Fruit fly (Drosophila melanogaster) whole organism, embryonic: ENCODE data around the gene Art9.

Experiments
- ATbp ChIP-seq: fragments of 200-800 bp; sonication (Bioruptor generic); optimal IDR thresholded peaks from 2 replicates; lab custom pipeline; 2017; ENCODE audit warnings: missing biosample characterization, mild to moderate bottlenecking, missing genetic modification characterization, missing genetic modification reagents
- Adf1 ChIP-seq: fragments of 200-800 bp; sonication (Bioruptor generic); IDR thresholded peaks from 2 replicates; pipeline ENCODE4 v1.3.6; 2022; ENCODE audit warnings: missing biosample characterization, missing genetic modification characterization
- Atf3 ChIP-seq: fragments of 200-800 bp; sonication (Bioruptor generic); optimal IDR thresholded peaks from 3 replicates; lab custom pipeline; 2016; ENCODE audit warnings: missing biosample characterization, missing genetic modification characterization
- CG1024 ChIP-seq: fragments of 200-800 bp; sonication (Bioruptor generic); IDR thresholded peaks from 2 replicates; pipeline ENCODE4 v1.3.6; 2022; ENCODE audit warnings: missing biosample characterization, missing genetic modification characterization
- CG10979 ChIP-seq: fragments of 200-800 bp; sonication (Bioruptor generic); optimal IDR thresholded peaks from 2 replicates; lab custom pipeline; 2018; ENCODE audit warnings: missing biosample characterization, mild to moderate bottlenecking, missing genetic modification characterization, moderate library complexity
- CG12155 ChIP-seq: fragments of 200-800 bp; sonication (Bioruptor generic); optimal IDR thresholded peaks from 3 replicates; lab custom pipeline; 2016; ENCODE audit warnings: missing biosample characterization, missing genetic modification characterization
- CG12391 ChIP-seq: fragments of 200-800 bp; sonication (Bioruptor generic); optimal IDR thresholded peaks from 3 replicates; lab custom pipeline; 2018; ENCODE audit warnings: missing biosample characterization, mild to moderate bottlenecking, missing genetic modification characterization, moderate library complexity
- CG14667 ChIP-seq: fragments of 200-800 bp; sonication (Bioruptor generic); IDR thresholded peaks from 2 replicates; pipeline ENCODE4 v1.3.6; 2022; ENCODE audit warnings: missing biosample characterization, missing genetic modification characterization
- CG14965 ChIP-seq: fragments of 200-800 bp; sonication (Bioruptor generic); optimal IDR thresholded peaks from 2 replicates; lab custom pipeline; 2016; ENCODE audit warnings: missing biosample characterization, missing genetic modification characterization, borderline replicate concordance
- CG16813 ChIP-seq: fragments of 200-800 bp; sonication (Bioruptor generic); IDR thresholded peaks from 3 replicates; pipeline ENCODE4 v1.3.6; 2022; ENCODE audit warnings: missing biosample characterization, missing genetic modification characterization; ENCODE audit not compliant: partially characterized antibody
- CG17361 ChIP-seq: fragments of 200-800 bp; sonication (Bioruptor generic); IDR thresholded peaks from 3 replicates; pipeline ENCODE4 v1.3.6; 2022; ENCODE audit warnings: missing biosample characterization, missing genetic modification characterization
- CG18599 ChIP-seq: fragments of 200-800 bp; sonication (Bioruptor generic); optimal IDR thresholded peaks from 3 replicates; lab custom pipeline; 2017; ENCODE audit warnings: missing biosample characterization, missing genetic modification characterization, mild to moderate bottlenecking, moderate library complexity, missing genetic modification reagents
- CG2712 ChIP-seq: fragments of 200-800 bp; optimal IDR thresholded peaks from 3 replicates; lab custom pipeline; 2019; ENCODE audit warnings: missing biosample characterization, mild to moderate bottlenecking, missing genetic modification characterization, moderate library complexity
- CG3838 ChIP-seq: fragments of 200-800 bp; sonication (Bioruptor generic); optimal IDR thresholded peaks from 3 replicates; lab custom pipeline; 2016; ENCODE audit warnings: missing biosample characterization, missing genetic modification characterization
- CG4328 ChIP-seq: fragments of 200-800 bp; sonication (Bioruptor generic); optimal IDR thresholded peaks from 3 replicates; lab custom pipeline; 2017; ENCODE audit warnings: missing biosample characterization, missing genetic modification reagents, missing genetic modification characterization
- CG4404 ChIP-seq: fragments of 200-800 bp; sonication (Bioruptor generic); IDR thresholded peaks from 2 replicates; pipeline ENCODE4 v1.3.6; 2022; ENCODE audit warnings: missing biosample characterization, missing genetic modification characterization
- CG5180 ChIP-seq: fragments of 200-800 bp; sonication (Bioruptor generic); optimal IDR thresholded peaks from 3 replicates; lab custom pipeline; 2017; ENCODE audit warnings: missing biosample characterization, missing genetic modification characterization, mild to moderate bottlenecking, moderate library complexity, missing genetic modification reagents
- CG5245 ChIP-seq: fragments of 200-800 bp; sonication (Bioruptor generic); optimal IDR thresholded peaks from 3 replicates; lab custom pipeline; 2016; ENCODE audit warnings: missing biosample characterization, missing genetic modification characterization
- CG6654 ChIP-seq: fragments of 200-800 bp; sonication (Bioruptor generic); optimal IDR thresholded peaks from 2 replicates; lab custom pipeline; 2017; ENCODE audit warnings: missing biosample characterization, mild to moderate bottlenecking, missing genetic modification characterization
- CG7372 ChIP-seq: fragments of 200-800 bp; sonication (Bioruptor generic); IDR thresholded peaks from 2 replicates; pipeline ENCODE4 v1.3.6; 2022; ENCODE audit warnings: missing biosample characterization, missing genetic modification characterization
- CG7556 ChIP-seq: fragments of 200-800 bp; sonication (Bioruptor generic); optimal IDR thresholded peaks from 2 replicates; lab custom pipeline; 2017; ENCODE audit warnings: missing biosample characterization, mild to moderate bottlenecking, missing genetic modification characterization
- CoRest ChIP-seq: fragments of 200-800 bp; sonication (Bioruptor generic); optimal IDR thresholded peaks from 3 replicates; lab custom pipeline; 2018; ENCODE audit warnings: missing biosample characterization, mild to moderate bottlenecking, missing genetic modification characterization, moderate library complexity
- Deaf1 ChIP-seq: fragments of 200-800 bp; optimal IDR thresholded peaks from 3 replicates; lab custom pipeline; 2019; ENCODE audit warnings: missing biosample characterization, mild to moderate bottlenecking, missing genetic modification characterization, moderate library complexity
- Doc3 ChIP-seq: fragments of 200-800 bp; sonication (Bioruptor generic); IDR thresholded peaks from 3 replicates; pipeline ENCODE4 v1.3.6; 2022; ENCODE audit warnings: missing biosample characterization, missing genetic modification characterization; ENCODE audit not compliant: partially characterized antibody
- Dp ChIP-seq: fragments of 200-800 bp; sonication (Bioruptor generic); optimal IDR thresholded peaks from 2 replicates; lab custom pipeline; 2018; ENCODE audit warnings: missing biosample characterization, mild to moderate bottlenecking, missing genetic modification characterization, moderate library complexity
- Fer2 ChIP-seq: fragments of 200-800 bp; sonication (Bioruptor generic); optimal IDR thresholded peaks from 2 replicates; lab custom pipeline; 2018; ENCODE audit warnings: missing biosample characterization, mild to moderate bottlenecking, missing genetic modification characterization, moderate library complexity
- Hr51 ChIP-seq, 2 experiments: fragments of 200-800 bp; sonication (Bioruptor generic); optimal IDR thresholded peaks; 2 replicates in 1 of 2; 3 replicates in 1 of 2; lab custom pipeline; 2016 to 2018; ENCODE audit warnings: missing biosample characterization in 2 of 2, missing genetic modification characterization in 2 of 2, mild to moderate bottlenecking in 1 of 2, moderate library complexity in 1 of 2
- Jarid2 ChIP-seq: fragments of 200-800 bp; sonication (Bioruptor generic); optimal IDR thresholded peaks from 3 replicates; lab custom pipeline; 2017; ENCODE audit warnings: mild to moderate bottlenecking, missing biosample characterization, missing genetic modification reagents, missing genetic modification characterization
- Lim3 ChIP-seq: fragments of 200-800 bp; sonication (Bioruptor generic); IDR thresholded peaks from 2 replicates; pipeline ENCODE4 v1.3.6; 2022; ENCODE audit warnings: missing biosample characterization, missing genetic modification characterization
- NFAT ChIP-seq: fragments of 200-800 bp; sonication (Bioruptor generic); IDR thresholded peaks from 2 replicates; pipeline ENCODE4 v1.3.6; 2022; ENCODE audit warnings: missing biosample characterization, missing genetic modification characterization
- Nf-YA ChIP-seq: fragments of 200-800 bp; sonication (Bioruptor generic); IDR thresholded peaks from 2 replicates; pipeline ENCODE4 v1.3.6; 2022; ENCODE audit warnings: missing biosample characterization, missing genetic modification characterization
- Nf-YC ChIP-seq: fragments of 200-800 bp; optimal IDR thresholded peaks from 3 replicates; lab custom pipeline; 2019; ENCODE audit warnings: missing biosample characterization, mild to moderate bottlenecking, missing genetic modification characterization, moderate library complexity
- Oli ChIP-seq: fragments of 200-800 bp; sonication (Bioruptor generic); optimal IDR thresholded peaks from 2 replicates; lab custom pipeline; 2018; ENCODE audit warnings: missing biosample characterization, mild to moderate bottlenecking, missing genetic modification characterization, moderate library complexity
- Ptx1 ChIP-seq: fragments of 200-800 bp; sonication (Bioruptor generic); IDR thresholded peaks from 2 replicates; pipeline ENCODE4 v1.3.6; 2022; ENCODE audit warnings: missing biosample characterization, missing genetic modification characterization
- Xbp1 ChIP-seq: fragments of 200-800 bp; sonication (Bioruptor generic); optimal IDR thresholded peaks from 3 replicates; lab custom pipeline; 2016; ENCODE audit warnings: missing biosample characterization, mild to moderate bottlenecking, missing genetic modification characterization
- YL-1 ChIP-seq: fragments of 200-800 bp; sonication (Bioruptor generic); optimal IDR thresholded peaks from 3 replicates; lab custom pipeline; 2017; ENCODE audit warnings: missing biosample characterization, mild to moderate bottlenecking, missing genetic modification characterization
- bcd ChIP-seq: fragments of 200-800 bp; sonication (Bioruptor generic); optimal IDR thresholded peaks from 2 replicates; lab custom pipeline; 2017; ENCODE audit warnings: missing biosample characterization, mild to moderate bottlenecking, missing genetic modification characterization
- chn ChIP-seq: fragments of 200-800 bp; sonication (Bioruptor generic); optimal IDR thresholded peaks from 2 replicates; lab custom pipeline; 2016; ENCODE audit warnings: missing biosample characterization, missing genetic modification characterization
- ci ChIP-seq: fragments of 200-800 bp; sonication (Bioruptor generic); IDR thresholded peaks from 3 replicates; pipeline ENCODE4 v1.3.6; 2022; ENCODE audit warnings: missing biosample characterization, missing genetic modification characterization
- cwo ChIP-seq: fragments of 200-800 bp; sonication (Bioruptor generic); optimal IDR thresholded peaks from 3 replicates; lab custom pipeline; 2017; ENCODE audit warnings: missing biosample characterization, missing genetic modification characterization, mild to moderate bottlenecking, moderate library complexity, missing genetic modification reagents
- dmrt99B ChIP-seq: fragments of 200-800 bp; sonication (Bioruptor generic); optimal IDR thresholded peaks from 2 replicates; lab custom pipeline; 2018; ENCODE audit warnings: missing biosample characterization, mild to moderate bottlenecking, missing genetic modification characterization, moderate library complexity
- fd102C ChIP-seq: fragments of 200-800 bp; sonication (Bioruptor generic); optimal IDR thresholded peaks from 2 replicates; lab custom pipeline; 2018; ENCODE audit warnings: missing biosample characterization, mild to moderate bottlenecking, missing genetic modification characterization, moderate library complexity
- h ChIP-seq: fragments of >200 bp; optimal IDR thresholded peaks from 2 replicates; lab custom pipeline; 2017
- luna ChIP-seq: fragments of 200-800 bp; sonication (Bioruptor generic); optimal IDR thresholded peaks from 2 replicates; lab custom pipeline; 2016; ENCODE audit warnings: missing biosample characterization, missing genetic modification characterization
- mirr ChIP-seq: fragments of 200-800 bp; sonication (Bioruptor generic); optimal IDR thresholded peaks from 3 replicates; lab custom pipeline; 2018; ENCODE audit warnings: missing biosample characterization, mild to moderate bottlenecking, missing genetic modification characterization
- p53 ChIP-seq: fragments of 200-800 bp; sonication (Bioruptor generic); optimal IDR thresholded peaks from 2 replicates; lab custom pipeline; 2016; ENCODE audit warnings: missing biosample characterization, missing genetic modification characterization
- pho ChIP-seq: fragments of 200-800 bp; sonication (Bioruptor generic); optimal IDR thresholded peaks from 2 replicates; lab custom pipeline; 2016; ENCODE audit warnings: missing biosample characterization, missing genetic modification characterization
- sd ChIP-seq: fragments of 200-800 bp; sonication (Bioruptor generic); optimal IDR thresholded peaks from 3 replicates; lab custom pipeline; 2018; ENCODE audit warnings: missing biosample characterization, mild to moderate bottlenecking, missing genetic modification characterization, moderate library complexity
- stc ChIP-seq: fragments of 200-800 bp; sonication (Bioruptor generic); IDR thresholded peaks from 2 replicates; pipeline ENCODE4 v1.3.6; 2022; ENCODE audit warnings: missing biosample characterization, missing genetic modification characterization
- sug ChIP-seq: fragments of 200-800 bp; optimal IDR thresholded peaks from 2 replicates; lab custom pipeline; 2019; ENCODE audit warnings: missing biosample characterization, mild to moderate bottlenecking, missing genetic modification characterization, moderate library complexity
- unpg ChIP-seq: fragments of 200-800 bp; sonication (Bioruptor generic); optimal IDR thresholded peaks from 3 replicates; lab custom pipeline; 2018; ENCODE audit warnings: missing biosample characterization, mild to moderate bottlenecking, missing genetic modification characterization, moderate library complexity

Art9 gene

DNA sequence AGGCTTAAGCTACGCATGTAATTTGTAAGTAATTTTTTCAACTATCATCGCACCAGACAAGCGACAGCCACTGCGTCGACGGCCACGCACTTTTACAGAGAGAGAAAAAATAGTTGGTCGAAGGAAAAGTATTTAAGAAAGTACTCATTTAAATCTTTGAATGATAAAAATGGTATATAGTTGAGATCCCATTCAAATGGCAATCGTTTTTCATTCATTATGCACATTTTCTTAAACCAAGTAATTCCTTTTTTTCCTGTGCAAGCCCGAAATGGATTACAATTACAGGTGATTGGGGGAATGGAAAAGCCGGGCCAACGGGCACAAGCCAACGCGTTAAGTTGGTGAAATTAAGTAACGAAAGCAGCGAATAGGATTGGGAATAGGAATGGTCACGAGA lies 9.0 kb upstream of the Art9 start (continued):
- TF ChIP-seq h (lab: Kevin White, UChicago) (no peak), Xbp1 (GFP tag; lab: Kevin White, UChicago) (peak; percentile 0), Hr51 (GFP tag; optimal IDR thresholded peaks at IDR 0.05; lab: Kevin White, UChicago) (no peak), YL-1 (GFP tag; lab: Kevin White, UChicago) (no peak), Atf3 (GFP tag; lab: Kevin White, UChicago) (no peak), CG3838 (GFP tag; lab: Kevin White, UChicago) (no peak), CG17361 (GFP tag; lab: Robert Waterston, UW) (peak; percentile 26; the same call in 1 of the 3 replicates), Nf-YC (tag; lab: Kevin White, UChicago) (no peak), sd (tag; lab: Kevin White, UChicago) (no peak), CG14667 (no peak), pho (GFP tag; lab: Kevin White, UChicago) (no peak), dmrt99B (tag; lab: Kevin White, UChicago) (peak; percentile 10), chn (peak; percentile 34), CG2712 (tag; lab: Kevin White, UChicago) (peak; percentile 54), stc (no peak), Dp (GFP tag; lab: Kevin White, UChicago) (no peak), CoRest (peak; percentile 3), Lim3 (GFP tag; lab: Robert Waterston, UW) (no peak), Nf-YA (GFP tag; lab: Robert Waterston, UW) (no peak), cwo (no peak), luna (GFP tag; lab: Kevin White, UChicago) (no peak), bcd (GFP tag; lab: Kevin White, UChicago) (peak; percentile 11), Adf1 (no peak), CG10979 (tag; lab: Kevin White, UChicago) (peak; percentile 52), CG18599 (GFP tag; lab: Kevin White, UChicago) (no peak), CG12155 (GFP tag; lab: Kevin White, UChicago) (no peak), Oli (peak; percentile 28), Ptx1 (0 out of 2 replicates have a peak, but pooled peaks have one; percentile 17), CG4328 (GFP tag; lab: Kevin White, UChicago) (no peak), CG14965 (GFP tag; lab: Kevin White, UChicago) (no peak), CG1024 (GFP tag; lab: Robert Waterston, UW) (no peak), fd102C (GFP tag; lab: Kevin White, UChicago) (no peak), CG4404 (GFP tag; lab: Robert Waterston, UW) (no peak), CG16813 (GFP tag; lab: Robert Waterston, UW) (no peak), Jarid2 (GFP tag; lab: Kevin White, UChicago) (no peak), NFAT (no peak), Fer2 (tag; lab: Kevin White, UChicago) (no peak), p53 (GFP tag; lab: Kevin White, UChicago) (no peak), ci (GFP tag; lab: Robert Waterston, UW) (peak; percentile 72; the same call in 2 of the 3 replicates), ATbp (GFP tag; lab: Kevin White, UChicago) (peak; percentile 22), CG5245 (GFP tag; lab: Kevin White, UChicago) (no peak), CG5180 (GFP tag; lab: Kevin White, UChicago) (no peak), sug (no peak), Doc3 (GFP tag; lab: Robert Waterston, UW) (no peak), CG6654 (GFP tag; lab: Kevin White, UChicago) (no peak), Deaf1 (no peak), CG7556 (GFP tag; lab: Kevin White, UChicago) (no peak), mirr (GFP tag; lab: Kevin White, UChicago) (no peak), CG7372 (no peak), unpg (GFP tag; lab: Kevin White, UChicago) (peak; percentile 43), CG12391 (tag; lab: Kevin White, UChicago) (peak; percentile 16)
